Fruit fly (Drosophila melanogaster) whole organism, prepupa: ENCODE data around the gene CG6790.

ENCODE experiments used
- Blimp-1 ChIP-seq: fragments of 200-800 bp; sonication (Bioruptor generic); optimal IDR thresholded peaks from 3 replicates; lab custom pipeline; 2017; ENCODE audit warnings: missing biosample characterization, missing genetic modification characterization, mild to moderate bottlenecking, moderate library complexity, missing genetic modification reagents
- CG10631 ChIP-seq: fragments of 200-800 bp; sonication (Bioruptor generic); optimal IDR thresholded peaks from 2 replicates; lab custom pipeline; 2016; ENCODE audit warnings: missing biosample characterization, missing genetic modification characterization
- CG6808 ChIP-seq: fragments of 200-800 bp; sonication (Bioruptor generic); optimal IDR thresholded peaks from 3 replicates; lab custom pipeline; 2017; ENCODE audit warnings: missing biosample characterization, missing genetic modification characterization, mild to moderate bottlenecking, moderate library complexity, missing genetic modification reagents
- Ets21C ChIP-seq: fragments of 200-800 bp; sonication (Bioruptor generic); optimal IDR thresholded peaks from 3 replicates; lab custom pipeline; 2016; ENCODE audit warnings: missing biosample characterization, missing genetic modification characterization
- Sox102F ChIP-seq: fragments of 200-800 bp; sonication (Bioruptor generic); optimal IDR thresholded peaks from 2 replicates; lab custom pipeline; 2016; ENCODE audit warnings: missing biosample characterization, mild to moderate bottlenecking, missing genetic modification characterization

dm6 chr3R:11617363-11617762 is 38.8 kb upstream of the CG6790 start:
- TF ChIP-seq Ets21C (GFP tag; lab: Kevin White, UChicago) = no peak
- TF ChIP-seq Sox102F = no peak
- no peak for TF ChIP-seq Blimp-1 (GFP tag; lab: Kevin White, UChicago)
- TF ChIP-seq CG10631 (GFP tag; lab: Kevin White, UChicago) = peak; percentile 51
- TF ChIP-seq CG6808 (GFP tag; lab: Kevin White, UChicago) = peak; percentile 7
